Worm (Caenorhabditis elegans): ENCODE results near the gene dach-1.

DNA sequence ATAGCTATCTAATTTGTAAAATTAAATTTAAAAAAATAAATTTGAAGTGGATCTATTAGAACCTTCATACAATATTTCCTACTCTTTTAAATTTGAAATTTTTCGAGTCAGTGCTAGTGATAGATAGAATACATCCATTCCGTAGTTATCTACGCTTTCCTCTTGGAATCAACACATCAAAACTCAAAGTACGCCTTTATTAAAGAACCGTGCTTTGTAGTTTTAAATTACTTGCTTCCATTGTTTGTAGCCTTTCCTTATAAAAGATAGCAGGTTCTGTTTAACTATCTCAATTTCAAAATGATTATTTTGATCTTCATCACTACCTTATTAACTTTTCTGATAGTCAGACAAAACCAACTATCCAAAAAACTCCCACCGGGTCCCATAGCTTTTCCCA is 4.8 kb upstream of the dach-1 start, which contains the start of gene cyp-35B3:
- TF ChIP-seq lsy-2 (tag; optimal IDR thresholded peaks at IDR 0.05): no peak
- TF ChIP-seq sma-3 (GFP tag; optimal IDR thresholded peaks at IDR 0.05): no peak
- TF ChIP-seq lin-13 (GFP tag; optimal IDR thresholded peaks at IDR 0.05): no peak
- TF ChIP-seq gmeb-1 (tag; optimal IDR thresholded peaks at IDR 0.05): no peak
- no peak for TF ChIP-seq mdl-1 (tag; optimal IDR thresholded peaks at IDR 0.05)
- TF ChIP-seq zag-1 (tag; optimal IDR thresholded peaks at IDR 0.05): no peak
- TF ChIP-seq ztf-1 (GFP tag; conservative IDR thresholded peaks at IDR 0.05): no peak
- TF ChIP-seq F13H6.1 (tag; optimal IDR thresholded peaks at IDR 0.05): no peak
- no peak for TF ChIP-seq unc-39 (tag; optimal IDR thresholded peaks at IDR 0.05)
